Worm (Caenorhabditis elegans) whole organism, L1 larva: Measurements from ENCODE around the gene ZK856.11.

Experiments used
- C34B4.2 ChIP-seq: sonication (generic microtip); optimal IDR thresholded peaks from 2 replicates; lab custom pipeline; 2017; ENCODE audit warnings: mild to moderate bottlenecking, missing genetic modification characterization, missing compliant biosample characterization
- aha-1 ChIP-seq: fragments of 150-350 bp; optimal IDR thresholded peaks from 2 replicates; lab custom pipeline; 2014; ENCODE audit warnings: missing biosample characterization, missing genetic modification characterization
- ceh-8 ChIP-seq: fragments of 200-800 bp; sonication (Bioruptor generic); optimal IDR thresholded peaks from 2 replicates; lab custom pipeline; 2018; ENCODE audit warnings: mild to moderate bottlenecking, missing genetic modification characterization, moderate library complexity, missing compliant biosample characterization
- ceh-82 ChIP-seq, 3 experiments: fragments of 150-350 bp in 1 of 3; sonication (generic microtip) in 2 of 3; optimal IDR thresholded peaks; 2 replicates each; lab custom pipeline; 2014 to 2017; ENCODE audit warnings: missing biosample characterization in 3 of 3, missing genetic modification characterization in 3 of 3
- ceh-90 ChIP-seq: sonication (generic microtip); optimal IDR thresholded peaks from 2 replicates; lab custom pipeline; 2016; ENCODE audit warnings: missing genetic modification characterization, missing compliant biosample characterization
- jun-1 ChIP-seq: fragments of 150-350 bp; optimal IDR thresholded peaks from 2 replicates; lab custom pipeline; 2014; ENCODE audit warnings: missing biosample characterization, missing genetic modification reagents, missing genetic modification characterization
- lsy-2 ChIP-seq, 2 experiments: fragments of 150-350 bp; optimal IDR thresholded peaks; 2 replicates each; lab custom pipeline; 2014; ENCODE audit warnings: missing biosample characterization in 2 of 2, missing genetic modification characterization in 2 of 2
- mdl-1 ChIP-seq, 2 experiments: fragments of 150-350 bp; optimal IDR thresholded peaks; 2 replicates each; lab custom pipeline; 2014 to 2017; ENCODE audit warnings: missing biosample characterization in 2 of 2, missing genetic modification characterization in 2 of 2, inconsistent platforms in 1 of 2
- nhr-11 ChIP-seq: fragments of 150-350 bp; optimal IDR thresholded peaks from 2 replicates; lab custom pipeline; 2014; ENCODE audit warnings: missing biosample characterization, missing genetic modification characterization
- nhr-19 ChIP-seq: fragments of 200-800 bp; sonication (Bioruptor generic); conservative IDR thresholded peaks from 2 replicates; pipeline ENCODE4 v1.3.6; 2022; ENCODE audit warnings: missing genetic modification characterization, missing compliant biosample characterization
- nhr-77 ChIP-seq: fragments of 150-350 bp; optimal IDR thresholded peaks from 2 replicates; lab custom pipeline; 2014; ENCODE audit warnings: missing biosample characterization, missing genetic modification characterization
- unc-130 ChIP-seq: fragments of 150-350 bp; optimal IDR thresholded peaks from 2 replicates; lab custom pipeline; 2017; ENCODE audit warnings: missing biosample characterization, missing genetic modification characterization, inconsistent platforms
- unc-62 ChIP-seq: fragments of 150-350 bp; optimal IDR thresholded peaks from 2 replicates; lab custom pipeline; 2014; ENCODE audit warnings: missing biosample characterization, missing genetic modification reagents, missing genetic modification characterization

DNA sequence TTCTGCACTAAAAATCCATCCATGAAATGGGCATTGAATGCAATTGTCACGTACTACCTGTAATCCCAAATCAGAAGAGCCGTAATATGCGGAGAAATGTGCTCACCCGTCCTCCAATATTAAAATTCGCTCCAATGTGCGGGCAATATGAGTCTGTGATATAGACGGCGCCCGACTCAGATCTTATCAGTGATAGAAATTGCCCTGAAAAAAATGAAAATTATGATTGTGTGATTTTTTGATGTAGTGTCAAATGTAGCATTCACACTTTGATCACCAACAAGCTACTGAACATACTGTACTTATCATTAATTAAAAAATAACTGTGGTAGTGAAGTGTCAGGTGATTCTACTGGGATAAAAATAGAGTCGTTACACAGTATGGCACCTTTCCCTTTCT, 19.9 kb upstream of the ZK856.11 start:
- TF ChIP-seq nhr-19 (no peak), mdl-1 (tag; optimal IDR thresholded peaks at IDR 0.05; lab: Kevin White, UChicago) (no peak), aha-1 (tag; lab: Kevin White, UChicago) (no peak), nhr-77 (no peak), lsy-2 (tag; optimal IDR thresholded peaks at IDR 0.05; lab: Kevin White, UChicago) (no peak), C34B4.2 (no peak), ceh-82 (tag; optimal IDR thresholded peaks at IDR 0.05; lab: Kevin White, UChicago) (no peak), nhr-11 (tag; lab: Kevin White, UChicago) (no peak), ceh-90 (tag; lab: Kevin White, UChicago) (no peak), ceh-8 (GFP tag; lab: Kevin White, UChicago) (no peak), jun-1 (tag; lab: Kevin White, UChicago) (no peak), unc-62 (GFP tag; lab: Kevin White, UChicago) (no peak), unc-130 (tag; lab: Kevin White, UChicago) (no peak)
